Worm (Caenorhabditis elegans) whole organism, L4 larva: ENCODE results near the gene abhd-5.2.
A peak's percentile ranks its signal among the peaks of the same experiment; 100 is the strongest.

Experiments
- Y105C5A.15 ChIP-seq: fragments of 200-800 bp; sonication (Bioruptor generic); IDR thresholded peaks from 2 replicates; pipeline ENCODE4 v1.3.6; 2022; ENCODE audit warnings: missing genetic modification characterization, missing compliant biosample characterization
- Y75B8A.6 ChIP-seq: fragments of 200-800 bp; sonication (Bioruptor generic); IDR thresholded peaks from 2 replicates; pipeline ENCODE4 v1.3.6; 2022; ENCODE audit warnings: missing genetic modification reagents, missing genetic modification characterization, missing compliant biosample characterization
- ZK546.5 ChIP-seq, 2 experiments: sonication (generic microtip); optimal IDR thresholded peaks; 2 replicates each; lab custom pipeline; 2017; ENCODE audit warnings: missing biosample characterization in 2 of 2, missing genetic modification characterization in 2 of 2
- ceh-62 ChIP-seq: sonication (generic microtip); optimal IDR thresholded peaks from 2 replicates; lab custom pipeline; 2017; ENCODE audit warnings: missing biosample characterization, missing genetic modification characterization
- daf-12 ChIP-seq: fragments of 150-350 bp; optimal IDR thresholded peaks from 2 replicates; lab custom pipeline; 2014; ENCODE audit warnings: missing biosample characterization, missing genetic modification reagents, missing genetic modification characterization
- daf-16 ChIP-seq, 3 experiments: sonication (generic microtip); optimal IDR thresholded peaks; 2 replicates each; lab custom pipeline; 2016 to 2017; ENCODE audit warnings: missing genetic modification characterization in 3 of 3, missing genetic modification reagents in 3 of 3, mild to moderate bottlenecking in 2 of 3, missing compliant biosample characterization in 2 of 3, missing biosample characterization in 1 of 3, moderate library complexity in 1 of 3
- daf-8 ChIP-seq: fragments of 200-800 bp; sonication (Bioruptor generic); IDR thresholded peaks from 2 replicates; pipeline ENCODE4 v1.3.6; 2022; ENCODE audit warnings: missing genetic modification characterization, missing compliant biosample characterization
- dmd-6 ChIP-seq: fragments of 200-800 bp; sonication (Bioruptor generic); IDR thresholded peaks from 2 replicates; pipeline ENCODE4 v1.3.6; 2022; ENCODE audit warnings: missing genetic modification reagents, missing genetic modification characterization, missing compliant biosample characterization
- dmd-8 ChIP-seq: fragments of 200-800 bp; sonication (Bioruptor generic); IDR thresholded peaks from 2 replicates; pipeline ENCODE4 v1.3.6; 2022; ENCODE audit warnings: missing genetic modification characterization, missing compliant biosample characterization
- dmd-9 ChIP-seq: fragments of 200-800 bp; sonication (Bioruptor generic); IDR thresholded peaks from 2 replicates; pipeline ENCODE4 v1.3.6; 2022; ENCODE audit warnings: missing genetic modification reagents, missing genetic modification characterization, missing compliant biosample characterization
- dpl-1 ChIP-seq: fragments of 150-350 bp; optimal IDR thresholded peaks from 2 replicates; lab custom pipeline; 2014; ENCODE audit warnings: missing biosample characterization, missing genetic modification reagents, missing genetic modification characterization
- duxl-1 ChIP-seq: sonication (generic microtip); optimal IDR thresholded peaks from 2 replicates; lab custom pipeline; 2016; ENCODE audit warnings: mild to moderate bottlenecking, missing genetic modification characterization, moderate library complexity, missing compliant biosample characterization; ENCODE audit not compliant: poor library complexity
- dve-1 ChIP-seq: sonication (generic microtip); optimal IDR thresholded peaks from 2 replicates; lab custom pipeline; 2017; ENCODE audit warnings: antibody characterized with exemption, mild to moderate bottlenecking, missing genetic modification characterization, missing compliant biosample characterization; ENCODE audit not compliant: insufficient read depth
- egl-27 ChIP-seq: sonication (generic microtip); optimal IDR thresholded peaks from 3 replicates; lab custom pipeline; 2017; ENCODE audit warnings: missing biosample characterization, missing genetic modification reagents, missing genetic modification characterization
- egl-43 ChIP-seq: fragments of 200-800 bp; sonication (Bioruptor generic); IDR thresholded peaks from 2 replicates; pipeline ENCODE4 v1.3.6; 2022; ENCODE audit warnings: missing genetic modification reagents, missing genetic modification characterization, missing compliant biosample characterization
- hif-1 ChIP-seq, 2 experiments: sonication (generic microtip); optimal IDR thresholded peaks; 2 replicates each; lab custom pipeline; 2016 to 2017; ENCODE audit warnings: missing compliant biosample characterization in 2 of 2, missing genetic modification characterization in 2 of 2, missing genetic modification reagents in 2 of 2, missing genotype in 2 of 2, mild to moderate bottlenecking in 1 of 2
- hlh-11 ChIP-seq: fragments of 200-800 bp; sonication (Bioruptor generic); optimal IDR thresholded peaks from 2 replicates; lab custom pipeline; 2018; ENCODE audit warnings: mild to moderate bottlenecking, missing genetic modification characterization, missing compliant biosample characterization
- hlh-30 ChIP-seq: sonication (generic microtip); optimal IDR thresholded peaks from 2 replicates; lab custom pipeline; 2017; ENCODE audit warnings: antibody characterized with exemption, mild to moderate bottlenecking, missing genetic modification characterization, missing compliant biosample characterization; ENCODE audit not compliant: insufficient read depth
- lim-7 ChIP-seq: fragments of 200-800 bp; sonication (Bioruptor generic); IDR thresholded peaks from 2 replicates; pipeline ENCODE4 v1.3.6; 2022; ENCODE audit warnings: missing genetic modification characterization, missing compliant biosample characterization
- lin-13 ChIP-seq: fragments of 150-350 bp; optimal IDR thresholded peaks from 2 replicates; lab custom pipeline; 2014; ENCODE audit warnings: missing biosample characterization, missing genetic modification reagents, missing genetic modification characterization
- lin-38 ChIP-seq: fragments of 200-800 bp; sonication (Bioruptor generic); IDR thresholded peaks from 2 replicates; pipeline ENCODE4 v1.3.6; 2022; ENCODE audit warnings: missing genetic modification reagents, missing genetic modification characterization, missing compliant biosample characterization
- mep-1 ChIP-seq: fragments of 150-350 bp; sonication (generic microtip); optimal IDR thresholded peaks from 3 replicates; lab custom pipeline; 2014; ENCODE audit warnings: missing biosample characterization, missing genetic modification characterization
- mes-2 ChIP-seq: sonication (generic microtip); optimal IDR thresholded peaks from 2 replicates; lab custom pipeline; 2016; ENCODE audit warnings: missing genotype, mild to moderate bottlenecking, missing genetic modification characterization, missing compliant biosample characterization; ENCODE audit not compliant: poor library complexity, severe bottlenecking
- mxl-2 ChIP-seq: fragments of 200-800 bp; sonication (Bioruptor generic); conservative IDR thresholded peaks from 2 replicates; pipeline ENCODE4 v1.3.6; 2022; ENCODE audit warnings: missing genetic modification reagents, missing genetic modification characterization, missing compliant biosample characterization
- mxl-3 ChIP-seq: fragments of 200-800 bp; sonication (Bioruptor generic); optimal IDR thresholded peaks from 2 replicates; lab custom pipeline; 2018; ENCODE audit warnings: mild to moderate bottlenecking, missing genetic modification characterization, missing compliant biosample characterization
- nhr-102 ChIP-seq: sonication (generic microtip); optimal IDR thresholded peaks from 2 replicates; lab custom pipeline; 2016; ENCODE audit warnings: mild to moderate bottlenecking, missing genetic modification characterization, moderate library complexity, missing compliant biosample characterization
- nhr-11 ChIP-seq: fragments of 150-350 bp; optimal IDR thresholded peaks from 2 replicates; lab custom pipeline; 2014; ENCODE audit warnings: missing biosample characterization, missing genetic modification characterization
- nhr-28 ChIP-seq: fragments of 150-350 bp; optimal IDR thresholded peaks from 2 replicates; lab custom pipeline; 2014; ENCODE audit warnings: missing biosample characterization, missing genetic modification characterization
- nhr-41 ChIP-seq: fragments of 200-800 bp; sonication (Bioruptor generic); IDR thresholded peaks from 2 replicates; pipeline ENCODE4 v1.3.6; 2022; ENCODE audit warnings: missing genetic modification reagents, missing genetic modification characterization, missing compliant biosample characterization
- nhr-42 ChIP-seq: fragments of 200-800 bp; sonication (Bioruptor generic); IDR thresholded peaks from 2 replicates; pipeline ENCODE4 v1.3.6; 2022; ENCODE audit warnings: missing genetic modification characterization, missing compliant biosample characterization
- nhr-6 ChIP-seq: fragments of 150-350 bp; optimal IDR thresholded peaks from 2 replicates; lab custom pipeline; 2014; ENCODE audit warnings: missing biosample characterization, missing genetic modification characterization
- nhr-77 ChIP-seq: fragments of 150-350 bp; optimal IDR thresholded peaks from 2 replicates; lab custom pipeline; 2014; ENCODE audit warnings: missing biosample characterization, missing genetic modification characterization
- pqm-1 ChIP-seq: sonication (generic microtip); optimal IDR thresholded peaks from 2 replicates; lab custom pipeline; 2017; ENCODE audit warnings: missing biosample characterization, missing genetic modification characterization
- set-16 ChIP-seq: fragments of 200-800 bp; sonication (Bioruptor generic); IDR thresholded peaks from 2 replicates; pipeline ENCODE4 v1.3.6; 2022; ENCODE audit warnings: missing genetic modification reagents, missing genetic modification characterization, missing compliant biosample characterization
- skn-1 ChIP-seq: fragments of 150-350 bp; optimal IDR thresholded peaks from 2 replicates; lab custom pipeline; 2014; ENCODE audit warnings: missing biosample characterization, missing genetic modification characterization
- snpc-1.2 ChIP-seq: fragments of 200-800 bp; sonication (Bioruptor generic); IDR thresholded peaks from 2 replicates; pipeline ENCODE4 v1.3.6; 2022; ENCODE audit warnings: missing genetic modification reagents, missing genetic modification characterization, missing compliant biosample characterization
- snpc-4 ChIP-seq: fragments of 150-350 bp; optimal IDR thresholded peaks from 2 replicates; lab custom pipeline; 2014; ENCODE audit warnings: missing biosample characterization, missing genetic modification characterization
- unc-130 ChIP-seq: sonication (generic microtip); optimal IDR thresholded peaks from 2 replicates; lab custom pipeline; 2016; ENCODE audit warnings: missing genetic modification reagents, missing genetic modification characterization, missing compliant biosample characterization
- unc-62 ChIP-seq, 3 experiments: fragments of 150-350 bp in 1 of 3; sonication (generic microtip); optimal IDR thresholded peaks in 2 of 3; peaks in 1 of 3; 1 replicate in 1 of 3; 2 replicates in 2 of 3; lab custom pipeline; 2014 to 2017; ENCODE audit warnings: missing biosample characterization in 3 of 3, missing genetic modification characterization in 3 of 3, missing genetic modification reagents in 3 of 3, missing genotype in 1 of 3

abhd-5.2 gene

DNA sequence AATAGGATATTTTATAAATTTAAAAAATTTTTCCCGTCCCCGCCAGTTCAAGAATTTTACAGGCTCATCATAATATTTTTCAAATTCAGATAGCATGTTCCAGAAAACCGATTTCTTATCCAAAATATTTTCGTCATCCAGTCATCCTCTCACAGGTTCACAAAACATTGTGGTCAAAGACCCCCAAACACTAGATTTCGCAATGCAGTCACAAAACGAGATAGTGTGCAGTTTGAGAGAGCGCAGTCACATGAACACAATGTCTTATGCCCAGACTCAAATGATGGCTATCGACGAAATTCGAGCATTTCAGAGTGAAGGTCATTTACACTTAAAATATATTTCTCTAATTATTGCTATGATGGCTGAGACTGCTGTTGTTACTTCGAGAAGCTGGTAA is at the start of gene abhd-5.2:
TSS of gene abhd-5.2 (plus strand) at position 95 of the 400 bp plus-strand sequence.
- TF ChIP-seq unc-62 (GFP tag; optimal IDR thresholded peaks at IDR 0.05 in 1 of 2; lab: Kevin White, UChicago) = peak in 1 of 2 experiments; percentile 67
- no peak for TF ChIP-seq unc-62 (tag; optimal IDR thresholded peaks at IDR 0.05; lab: Kevin White, UChicago)
- no peak for TF ChIP-seq Y75B8A.6 (GFP tag; lab: Robert Waterston, UW)
- TF ChIP-seq mxl-2 = no peak
- TF ChIP-seq snpc-4 (tag; lab: Kevin White, UChicago) = no peak
- no peak for TF ChIP-seq unc-130 (GFP tag; lab: Kevin White, UChicago)
- TF ChIP-seq nhr-102 (tag; lab: Kevin White, UChicago) = peak; percentile 86
- TF ChIP-seq mxl-3 (GFP tag; lab: Kevin White, UChicago) = peak; percentile 53
- TF ChIP-seq hlh-30 (tag; lab: Kevin White, UChicago) = peak; percentile 99
- peak in 1 of 2 experiments; percentile 6 for TF ChIP-seq hif-1 (tag; optimal IDR thresholded peaks at IDR 0.05; lab: Kevin White, UChicago)
- TF ChIP-seq skn-1 = no peak
- TF ChIP-seq duxl-1 (tag; lab: Kevin White, UChicago) = no peak
- no peak for TF ChIP-seq ZK546.5 (tag; optimal IDR thresholded peaks at IDR 0.05; lab: Kevin White, UChicago)
- TF ChIP-seq dve-1 (tag; lab: Kevin White, UChicago) = peak; percentile 64
- TF ChIP-seq hlh-11 (tag; lab: Kevin White, UChicago) = peak; percentile 72
- TF ChIP-seq daf-8 = no peak
- TF ChIP-seq Y105C5A.15 = no peak
- peak; percentile 19 for TF ChIP-seq nhr-11
- peak; percentile 36 for TF ChIP-seq lin-13 (GFP tag; lab: Kevin White, UChicago)
- peak; percentile 22 for TF ChIP-seq nhr-77 (tag; lab: Kevin White, UChicago)
- TF ChIP-seq dpl-1 (GFP tag; lab: Kevin White, UChicago) = no peak
- TF ChIP-seq pqm-1 (tag; lab: Kevin White, UChicago) = peak; percentile 3
- TF ChIP-seq mes-2 (tag; lab: Kevin White, UChicago) = peak; percentile 32
- TF ChIP-seq daf-12 (tag; lab: Kevin White, UChicago) = no peak
- peak; percentile 47; the same call in 1 of the 2 replicates for TF ChIP-seq dmd-6 (GFP tag; lab: Robert Waterston, UW)
- no peak for TF ChIP-seq nhr-42 (GFP tag; lab: Robert Waterston, UW)
- no peak for TF ChIP-seq nhr-6 (tag; lab: Kevin White, UChicago)
- TF ChIP-seq nhr-28 = peak; percentile 85
- no peak for TF ChIP-seq lim-7 (GFP tag; lab: Robert Waterston, UW)
- peak; percentile 53 for TF ChIP-seq mep-1 (tag; lab: Kevin White, UChicago)
- no peak for TF ChIP-seq ceh-62
- no peak for TF ChIP-seq dmd-8
- no peak for TF ChIP-seq dmd-9 (GFP tag; lab: Robert Waterston, UW)
- TF ChIP-seq daf-16 (GFP tag; optimal IDR thresholded peaks at IDR 0.05; lab: Kevin White, UChicago) = peak in 1 of 2 experiments; percentile 83
- TF ChIP-seq daf-16 (tag; optimal IDR thresholded peaks at IDR 0.05; lab: Kevin White, UChicago) = peak; percentile 51
- TF ChIP-seq egl-27 (tag; lab: Kevin White, UChicago) = no peak

DNA sequence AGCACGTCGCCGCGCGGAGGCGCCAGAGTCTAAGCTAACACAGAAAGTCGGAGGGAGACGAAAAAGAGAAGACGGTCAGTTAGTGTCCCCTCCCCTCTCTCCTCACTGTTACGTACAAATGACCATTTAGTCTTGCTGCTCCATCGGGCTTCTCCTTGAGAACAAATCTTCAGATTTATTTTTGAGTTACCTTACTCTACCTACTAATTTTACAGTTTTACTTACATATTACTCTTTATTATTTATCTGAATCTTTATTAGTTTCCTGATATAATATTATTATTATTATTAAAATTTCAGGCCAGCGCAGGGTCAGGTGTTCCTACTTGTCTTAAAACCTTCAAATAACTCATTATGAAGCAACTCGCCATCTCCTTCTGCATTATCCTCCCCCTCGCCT is 43.7 kb upstream of the abhd-5.2 start, which contains the start of gene R02F11.1:
TSS of gene R02F11.1 (plus strand) at position 301 of the 400 bp plus-strand sequence.
- no peak for TF ChIP-seq egl-27 (tag; lab: Kevin White, UChicago)
- 0 out of 2 replicates have a peak, but pooled peaks have one; percentile 11 for TF ChIP-seq set-16 (GFP tag; lab: Robert Waterston, UW)
- no peak for TF ChIP-seq nhr-41 (GFP tag; lab: Robert Waterston, UW)

DNA sequence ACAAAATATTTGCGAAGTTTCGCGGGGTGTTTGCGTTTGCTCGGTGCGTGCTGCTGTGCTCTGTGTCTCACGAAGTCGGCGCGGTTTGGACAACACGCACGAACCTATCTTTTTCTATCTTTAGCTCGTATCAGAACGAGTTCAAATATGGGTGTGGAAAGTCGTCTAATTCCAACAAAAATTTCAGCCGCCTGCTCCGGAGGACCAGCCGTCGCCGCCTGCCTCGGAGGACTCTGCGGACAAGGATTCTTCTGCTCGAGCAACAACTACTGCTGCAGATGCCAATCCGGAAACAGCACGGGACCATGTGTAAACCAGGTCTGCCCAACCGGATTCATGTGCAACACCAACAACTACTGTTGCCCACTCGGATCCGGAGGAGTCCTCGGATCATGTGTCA is 42.5 kb upstream of the abhd-5.2 start:
- TF ChIP-seq set-16 (GFP tag; lab: Robert Waterston, UW) = peak; percentile 67
- TF ChIP-seq dmd-9 (GFP tag; lab: Robert Waterston, UW) = no peak
- TF ChIP-seq snpc-1.2 (GFP tag; lab: Robert Waterston, UW) = peak; percentile 30; the same call in 1 of the 2 replicates
- TF ChIP-seq hlh-11 (tag; lab: Kevin White, UChicago) = no peak
- TF ChIP-seq lin-38 (GFP tag; lab: Robert Waterston, UW) = no peak
- peak; percentile 73; the same call in 1 of the 2 replicates for TF ChIP-seq egl-43 (GFP tag; lab: Robert Waterston, UW)
